Worm (Caenorhabditis elegans): ENCODE measurements around the gene F40F8.1.

The F40F8.1 gene

ce11 chrII:11129517-11129916 lies 2.1 kb downstream of the F40F8.1 start, which contains the start of gene F40F8.12:
TSS of gene F40F8.12 (plus strand) at chrII:11129817.
- TF ChIP-seq hnd-1 (tag; optimal IDR thresholded peaks at IDR 0.05) (no peak), ama-1 (optimal IDR thresholded peaks at IDR 0.05) (no peak), F13C5.2 (tag; optimal IDR thresholded peaks at IDR 0.05) (no peak), aly-1 (tag; optimal IDR thresholded peaks at IDR 0.05) (no peak), tbx-37 (GFP tag; conservative IDR thresholded peaks at IDR 0.05) (no peak), ceh-13 (GFP tag; optimal IDR thresholded peaks at IDR 0.05) (no peak)

ce11 chrII:11132542-11132941 lies 5.1 kb downstream of the F40F8.1 start, which contains the start of gene F40F8.11:
TSS of gene F40F8.11 (minus strand) at chrII:11132590.
- no peak for TF ChIP-seq ceh-13 (GFP tag; optimal IDR thresholded peaks at IDR 0.05)
- no peak for TF ChIP-seq tbx-37 (GFP tag; conservative IDR thresholded peaks at IDR 0.05)
- TF ChIP-seq hmbx-1 (tag; optimal IDR thresholded peaks at IDR 0.05), result no peak
- no peak for TF ChIP-seq scrt-1 (GFP tag; IDR thresholded peaks at IDR 0.05)
- no peak for TF ChIP-seq B0310.2 (tag; optimal IDR thresholded peaks at IDR 0.05)
- no peak for TF ChIP-seq tra-4 (tag; optimal IDR thresholded peaks at IDR 0.05)
- TF ChIP-seq tbx-11 (GFP tag; IDR thresholded peaks at IDR 0.05), result no peak
- no peak for TF ChIP-seq ets-7 (tag; optimal IDR thresholded peaks at IDR 0.05)
- TF ChIP-seq aly-1 (tag; optimal IDR thresholded peaks at IDR 0.05), result no peak
- no peak for TF ChIP-seq hnd-1 (tag; optimal IDR thresholded peaks at IDR 0.05)
- no peak for TF ChIP-seq sea-1 (GFP tag; conservative IDR thresholded peaks at IDR 0.05)

ce11 chrII:11134828-11135227 lies 7.4 kb downstream of the F40F8.1 start, which contains the start of gene F40F8.5:
TSS of gene F40F8.5 (minus strand) at chrII:11134928.
- no peak for TF ChIP-seq sea-1 (GFP tag; conservative IDR thresholded peaks at IDR 0.05)
- TF ChIP-seq pes-1 (GFP tag; IDR thresholded peaks at IDR 0.05), result no peak
- no peak for TF ChIP-seq ets-7 (tag; optimal IDR thresholded peaks at IDR 0.05)
- TF ChIP-seq hmg-4 (GFP tag; optimal IDR thresholded peaks at IDR 0.05), result no peak

ce11 chrII:11135773-11136172 lies 8.3 kb downstream of the F40F8.1 start:
- TF ChIP-seq aly-1 (tag; optimal IDR thresholded peaks at IDR 0.05) (no peak), scrt-1 (GFP tag; IDR thresholded peaks at IDR 0.05) (no peak), flt-1 (GFP tag; IDR thresholded peaks at IDR 0.05) (no peak), F13C5.2 (tag; optimal IDR thresholded peaks at IDR 0.05) (no peak), hmbx-1 (tag; optimal IDR thresholded peaks at IDR 0.05) (no peak), pes-1 (GFP tag; IDR thresholded peaks at IDR 0.05) (no peak), sea-1 (GFP tag; conservative IDR thresholded peaks at IDR 0.05) (no peak), ceh-13 (GFP tag; optimal IDR thresholded peaks at IDR 0.05) (no peak), tbx-11 (GFP tag; IDR thresholded peaks at IDR 0.05) (no peak), hmg-4 (GFP tag; optimal IDR thresholded peaks at IDR 0.05) (no peak), ceh-36 (tag; optimal IDR thresholded peaks at IDR 0.05) (no peak), B0310.2 (tag; optimal IDR thresholded peaks at IDR 0.05) (no peak), tra-4 (tag; optimal IDR thresholded peaks at IDR 0.05) (no peak), tbx-37 (GFP tag; conservative IDR thresholded peaks at IDR 0.05) (no peak), ets-7 (tag; optimal IDR thresholded peaks at IDR 0.05) (no peak), hnd-1 (tag; optimal IDR thresholded peaks at IDR 0.05) (no peak), ama-1 (optimal IDR thresholded peaks at IDR 0.05) (no peak)

ce11 chrII:11140140-11140539 lies 12.7 kb downstream of the F40F8.1 start, which contains the start of gene F40F8.4:
TSS of gene F40F8.4 (minus strand) at chrII:11140240.
- no peak for TF ChIP-seq tra-4 (tag; optimal IDR thresholded peaks at IDR 0.05)

ce11 chrII:11142571-11142970 lies 15.1 kb downstream of the F40F8.1 start, which contains the start of gene arrd-6:
TSS of gene arrd-6 (plus strand) at chrII:11142739.
- no peak for TF ChIP-seq scrt-1 (GFP tag; IDR thresholded peaks at IDR 0.05)
- no peak for TF ChIP-seq F13C5.2 (tag; optimal IDR thresholded peaks at IDR 0.05)
- no peak for TF ChIP-seq ets-7 (tag; optimal IDR thresholded peaks at IDR 0.05)
- TF ChIP-seq aly-1 (tag; optimal IDR thresholded peaks at IDR 0.05), result no peak
- no peak for TF ChIP-seq ceh-36 (tag; optimal IDR thresholded peaks at IDR 0.05)
- TF ChIP-seq hmg-4 (GFP tag; optimal IDR thresholded peaks at IDR 0.05), result no peak
- TF ChIP-seq tbx-37 (GFP tag; conservative IDR thresholded peaks at IDR 0.05), result no peak
- no peak for TF ChIP-seq hmbx-1 (tag; optimal IDR thresholded peaks at IDR 0.05)
- no peak for TF ChIP-seq ceh-13 (GFP tag; optimal IDR thresholded peaks at IDR 0.05)
- no peak for TF ChIP-seq sea-1 (GFP tag; conservative IDR thresholded peaks at IDR 0.05)
- no peak for TF ChIP-seq flt-1 (GFP tag; IDR thresholded peaks at IDR 0.05)
- no peak for TF ChIP-seq ama-1 (optimal IDR thresholded peaks at IDR 0.05)
- no peak for TF ChIP-seq hnd-1 (tag; optimal IDR thresholded peaks at IDR 0.05)
- TF ChIP-seq tbx-11 (GFP tag; IDR thresholded peaks at IDR 0.05), result no peak

ce11 chrII:11149866-11150685 lies 22.6 kb downstream of the F40F8.1 start:
- no peak for TF ChIP-seq ets-7 (tag; optimal IDR thresholded peaks at IDR 0.05)
- no peak for TF ChIP-seq scrt-1 (GFP tag; IDR thresholded peaks at IDR 0.05)
- no peak for TF ChIP-seq tbx-37 (GFP tag; conservative IDR thresholded peaks at IDR 0.05)

ce11 chrII:11150976-11151375 lies 23.5 kb downstream of the F40F8.1 start:
- TF ChIP-seq B0310.2 (tag; optimal IDR thresholded peaks at IDR 0.05) (no peak), hnd-1 (tag; optimal IDR thresholded peaks at IDR 0.05) (no peak), tra-4 (tag; optimal IDR thresholded peaks at IDR 0.05) (no peak), ceh-13 (GFP tag; optimal IDR thresholded peaks at IDR 0.05) (no peak), sea-1 (GFP tag; conservative IDR thresholded peaks at IDR 0.05) (no peak), hmg-4 (GFP tag; optimal IDR thresholded peaks at IDR 0.05) (no peak), ceh-36 (tag; optimal IDR thresholded peaks at IDR 0.05) (no peak), aly-1 (tag; optimal IDR thresholded peaks at IDR 0.05) (no peak), F13C5.2 (tag; optimal IDR thresholded peaks at IDR 0.05) (no peak)

All from whole organism, early embryonic.